Fruit fly (Drosophila melanogaster): Measurements from ENCODE around the gene CG8960.

DNA sequence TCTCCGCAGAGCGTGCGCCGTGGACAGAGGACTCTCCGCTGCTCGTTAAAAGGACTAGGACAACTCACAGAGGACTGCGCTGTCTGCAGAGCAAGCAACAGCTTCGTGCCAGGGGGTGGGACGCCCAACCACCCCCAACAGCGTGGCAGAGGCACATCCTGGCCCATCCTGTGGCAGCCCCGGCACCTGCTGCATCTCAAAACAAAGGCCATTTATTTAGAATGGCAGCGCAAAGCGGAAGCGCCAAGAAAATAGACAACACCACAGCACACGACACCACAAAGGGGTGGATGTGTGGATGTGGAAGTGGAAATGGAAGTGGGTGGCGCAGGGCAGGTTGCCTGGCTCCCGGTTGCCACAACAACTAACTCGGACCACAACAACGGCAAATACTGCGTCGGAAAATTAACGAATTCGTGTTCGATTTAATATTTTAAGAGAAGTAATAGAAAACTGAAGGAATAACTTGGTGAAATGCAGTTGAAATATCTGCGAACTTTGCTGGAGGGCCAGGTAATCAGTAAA is 32.4 kb downstream of the CG8960 start, which contains the start of gene Oseg2:
- TF ChIP-seq Dll (optimal IDR thresholded peaks at IDR 0.05) (no peak), psq (optimal IDR thresholded peaks at IDR 0.05) (no peak), usp (GFP tag; optimal IDR thresholded peaks at IDR 0.05) (no peak), EcR (GFP tag; optimal IDR thresholded peaks at IDR 0.05) (no peak), pan (optimal IDR thresholded peaks at IDR 0.05) (no peak), CG8478 (optimal IDR thresholded peaks at IDR 0.05) (no peak)
